Fruit fly (Drosophila melanogaster) whole organism, embryonic: ENCODE data around the gene snky.

Experiments used
- Atf-2 ChIP-seq: fragments of 200-800 bp; sonication (Bioruptor generic); optimal IDR thresholded peaks from 2 replicates; lab custom pipeline; 2016; ENCODE audit warnings: missing biosample characterization, missing genetic modification characterization
- CG11093 ChIP-seq: fragments of 200-800 bp; sonication (Bioruptor generic); IDR thresholded peaks from 3 replicates; pipeline ENCODE4 v1.3.6; 2022; ENCODE audit warnings: missing biosample characterization, missing genetic modification characterization
- CG13624 ChIP-seq: fragments of 200-800 bp; sonication (Bioruptor generic); optimal IDR thresholded peaks from 2 replicates; lab custom pipeline; 2016; ENCODE audit warnings: missing biosample characterization, missing genetic modification characterization
- CG14050 ChIP-seq: fragments of 200-800 bp; sonication (Bioruptor generic); IDR thresholded peaks from 3 replicates; pipeline ENCODE4 v1.3.6; 2022; ENCODE audit warnings: missing biosample characterization, missing genetic modification characterization
- CG14860 ChIP-seq: fragments of 200-800 bp; sonication (Bioruptor generic); IDR thresholded peaks from 3 replicates; pipeline ENCODE4 v1.3.6; 2022; ENCODE audit warnings: missing biosample characterization, missing genetic modification characterization; ENCODE audit not compliant: partially characterized antibody
- CG15269 ChIP-seq: fragments of 200-800 bp; sonication (Bioruptor generic); optimal IDR thresholded peaks from 2 replicates; lab custom pipeline; 2018; ENCODE audit warnings: missing biosample characterization, mild to moderate bottlenecking, missing genetic modification characterization, moderate library complexity
- CG1647 ChIP-seq: fragments of 200-800 bp; sonication (Bioruptor generic); optimal IDR thresholded peaks from 3 replicates; lab custom pipeline; 2016; ENCODE audit warnings: missing biosample characterization, missing genetic modification characterization
- CG17186 ChIP-seq: fragments of 200-800 bp; sonication (Bioruptor generic); optimal IDR thresholded peaks from 3 replicates; lab custom pipeline; 2017; ENCODE audit warnings: missing biosample characterization, missing genetic modification reagents, missing genetic modification characterization
- CG17912 ChIP-seq: fragments of 200-800 bp; sonication (Bioruptor generic); optimal IDR thresholded peaks from 2 replicates; lab custom pipeline; 2018; ENCODE audit warnings: missing biosample characterization, mild to moderate bottlenecking, missing genetic modification characterization
- CG2120 ChIP-seq: fragments of 200-800 bp; sonication (Bioruptor generic); optimal IDR thresholded peaks from 3 replicates; lab custom pipeline; 2016; ENCODE audit warnings: missing biosample characterization, missing genetic modification characterization
- CG2712 ChIP-seq: fragments of 200-800 bp; optimal IDR thresholded peaks from 3 replicates; lab custom pipeline; 2019; ENCODE audit warnings: missing biosample characterization, mild to moderate bottlenecking, missing genetic modification characterization, moderate library complexity
- CG30403 ChIP-seq: fragments of 200-800 bp; sonication (Bioruptor generic); optimal IDR thresholded peaks from 3 replicates; lab custom pipeline; 2016; ENCODE audit warnings: missing biosample characterization, missing genetic modification characterization
- CG3065 ChIP-seq: fragments of 200-800 bp; sonication (Bioruptor generic); optimal IDR thresholded peaks from 2 replicates; lab custom pipeline; 2016; ENCODE audit warnings: missing biosample characterization, missing genetic modification characterization
- CG34422 ChIP-seq: fragments of 200-800 bp; sonication (Bioruptor generic); IDR thresholded peaks from 3 replicates; pipeline ENCODE4 v1.3.6; 2022; ENCODE audit warnings: missing biosample characterization, missing genetic modification characterization
- CG4854 ChIP-seq: fragments of 200-800 bp; sonication (Bioruptor generic); optimal IDR thresholded peaks from 2 replicates; lab custom pipeline; 2016; ENCODE audit warnings: missing biosample characterization, missing genetic modification characterization, inconsistent platforms
- CG5245 ChIP-seq: fragments of 200-800 bp; sonication (Bioruptor generic); optimal IDR thresholded peaks from 3 replicates; lab custom pipeline; 2016; ENCODE audit warnings: missing biosample characterization, missing genetic modification characterization
- CG7745 ChIP-seq: fragments of 200-800 bp; sonication (Bioruptor generic); optimal IDR thresholded peaks from 2 replicates; lab custom pipeline; 2018; ENCODE audit warnings: missing biosample characterization, mild to moderate bottlenecking, missing genetic modification characterization, moderate library complexity
- CG7987 ChIP-seq: fragments of 200-800 bp; sonication (Bioruptor generic); optimal IDR thresholded peaks from 2 replicates; lab custom pipeline; 2018; ENCODE audit warnings: missing biosample characterization, mild to moderate bottlenecking, missing genetic modification characterization, moderate library complexity
- CG9876 ChIP-seq: fragments of 200-800 bp; sonication (Bioruptor generic); optimal IDR thresholded peaks from 2 replicates; lab custom pipeline; 2016; ENCODE audit warnings: missing biosample characterization, missing genetic modification characterization
- Eip74EF ChIP-seq, 2 experiments: fragments of 200-800 bp in 1 of 2; fragments of >200 bp in 1 of 2; sonication (Bioruptor generic) in 1 of 2; optimal IDR thresholded peaks; 2 replicates each; lab custom pipeline; 2017 to 2019; ENCODE audit warnings: missing biosample characterization in 2 of 2, missing genetic modification characterization in 2 of 2, mild to moderate bottlenecking in 1 of 2, moderate library complexity in 1 of 2
- Fer2 ChIP-seq: fragments of 200-800 bp; sonication (Bioruptor generic); optimal IDR thresholded peaks from 2 replicates; lab custom pipeline; 2018; ENCODE audit warnings: missing biosample characterization, mild to moderate bottlenecking, missing genetic modification characterization, moderate library complexity
- MBD-R2 ChIP-seq: fragments of 200-800 bp; sonication (Bioruptor generic); IDR thresholded peaks from 2 replicates; pipeline ENCODE4 v1.3.6; 2022; ENCODE audit warnings: missing biosample characterization, missing genetic modification characterization
- Mad ChIP-seq: fragments of 200-800 bp; sonication (Bioruptor generic); optimal IDR thresholded peaks from 2 replicates; lab custom pipeline; 2016; ENCODE audit warnings: missing biosample characterization, missing genetic modification characterization
- NFAT ChIP-seq: fragments of 200-800 bp; sonication (Bioruptor generic); IDR thresholded peaks from 2 replicates; pipeline ENCODE4 v1.3.6; 2022; ENCODE audit warnings: missing biosample characterization, missing genetic modification characterization
- NfI ChIP-seq: fragments of 200-800 bp; sonication (Bioruptor generic); optimal IDR thresholded peaks from 3 replicates; lab custom pipeline; 2018; ENCODE audit warnings: missing biosample characterization, mild to moderate bottlenecking, missing genetic modification characterization, moderate library complexity
- Ptx1 ChIP-seq: fragments of 200-800 bp; sonication (Bioruptor generic); IDR thresholded peaks from 2 replicates; pipeline ENCODE4 v1.3.6; 2022; ENCODE audit warnings: missing biosample characterization, missing genetic modification characterization
- Side ChIP-seq: fragments of 200-800 bp; sonication (Bioruptor generic); optimal IDR thresholded peaks from 2 replicates; lab custom pipeline; 2016; ENCODE audit warnings: missing biosample characterization, missing genetic modification characterization
- Sry-β ChIP-seq: fragments of 200-800 bp; sonication (Bioruptor generic); optimal IDR thresholded peaks from 2 replicates; lab custom pipeline; 2018; ENCODE audit warnings: missing biosample characterization, mild to moderate bottlenecking, missing genetic modification characterization, moderate library complexity
- Trl ChIP-seq, 3 experiments: fragments of >200 bp in 2 of 3; fragments of 200-800 bp in 1 of 3; sonication (Bioruptor generic) in 1 of 3; optimal IDR thresholded peaks; 2 replicates in 1 of 3; 3 replicates in 2 of 3; lab custom pipeline; 2016 to 2017; ENCODE audit warnings: missing biosample characterization in 1 of 3, missing genetic modification characterization in 1 of 3
- Vsx1 ChIP-seq: fragments of 200-800 bp; sonication (Bioruptor generic); optimal IDR thresholded peaks from 2 replicates; lab custom pipeline; 2017; ENCODE audit warnings: missing biosample characterization, mild to moderate bottlenecking, missing genetic modification characterization, missing genetic modification reagents
- bowl ChIP-seq: fragments of 200-800 bp; sonication (Bioruptor generic); IDR thresholded peaks from 2 replicates; pipeline ENCODE4 v1.3.6; 2022; ENCODE audit warnings: missing biosample characterization, missing genetic modification characterization
- br ChIP-seq: fragments of >200 bp; optimal IDR thresholded peaks from 2 replicates; lab custom pipeline; 2017
- crol ChIP-seq: fragments of 200-800 bp; sonication (Bioruptor generic); IDR thresholded peaks from 2 replicates; pipeline ENCODE4 v1.3.6; 2022; ENCODE audit warnings: missing biosample characterization, missing genetic modification characterization
- cwo ChIP-seq: fragments of 200-800 bp; sonication (Bioruptor generic); optimal IDR thresholded peaks from 3 replicates; lab custom pipeline; 2017; ENCODE audit warnings: missing biosample characterization, missing genetic modification characterization, mild to moderate bottlenecking, moderate library complexity, missing genetic modification reagents
- esg ChIP-seq: fragments of 200-800 bp; sonication (Bioruptor generic); conservative IDR thresholded peaks from 2 replicates; pipeline ENCODE4 v1.3.6; 2022; ENCODE audit warnings: missing biosample characterization, missing genetic modification characterization
- fd102C ChIP-seq: fragments of 200-800 bp; sonication (Bioruptor generic); optimal IDR thresholded peaks from 2 replicates; lab custom pipeline; 2018; ENCODE audit warnings: missing biosample characterization, mild to moderate bottlenecking, missing genetic modification characterization, moderate library complexity
- ftz-f1 ChIP-seq: fragments of 200-800 bp; sonication (Bioruptor generic); optimal IDR thresholded peaks from 2 replicates; lab custom pipeline; 2016; ENCODE audit warnings: missing biosample characterization, missing genetic modification characterization
- gsb ChIP-seq: fragments of 200-800 bp; sonication (Bioruptor generic); IDR thresholded peaks from 2 replicates; pipeline ENCODE4 v1.3.6; 2022; ENCODE audit warnings: missing biosample characterization, missing genetic modification characterization
- gsb-n ChIP-seq: fragments of 200-800 bp; sonication (Bioruptor generic); optimal IDR thresholded peaks from 3 replicates; lab custom pipeline; 2018; ENCODE audit warnings: missing biosample characterization, mild to moderate bottlenecking, missing genetic modification characterization
- ham ChIP-seq: fragments of 200-800 bp; sonication (Bioruptor generic); IDR thresholded peaks from 2 replicates; pipeline ENCODE4 v1.3.6; 2022; ENCODE audit warnings: missing biosample characterization, missing genetic modification characterization
- hth ChIP-seq: fragments of >200 bp; optimal IDR thresholded peaks from 2 replicates; lab custom pipeline; 2017; ENCODE audit warnings: inconsistent platforms
- nau ChIP-seq: fragments of 200-800 bp; sonication (Bioruptor generic); optimal IDR thresholded peaks from 3 replicates; lab custom pipeline; 2017; ENCODE audit warnings: missing biosample characterization, mild to moderate bottlenecking, missing genetic modification characterization, missing genetic modification reagents
- odd ChIP-seq: fragments of 200-800 bp; sonication (Bioruptor generic); optimal IDR thresholded peaks from 2 replicates; lab custom pipeline; 2017; ENCODE audit warnings: missing biosample characterization, mild to moderate bottlenecking, missing genetic modification characterization
- onecut ChIP-seq: fragments of 200-800 bp; sonication (Bioruptor generic); IDR thresholded peaks from 2 replicates; pipeline ENCODE4 v1.3.6; 2022; ENCODE audit warnings: missing biosample characterization, missing genetic modification characterization
- pan ChIP-seq, 4 experiments: fragments of >200 bp in 3 of 4; fragments of 200-800 bp in 1 of 4; sonication (Bioruptor generic) in 1 of 4; optimal IDR thresholded peaks in 3 of 4; IDR thresholded peaks in 1 of 4; 2 replicates each; pipeline versions ENCODE4 v1.3.6 to Lab custom; 2017 to 2022; ENCODE audit warnings: missing biosample characterization in 2 of 4, missing genetic modification characterization in 2 of 4, mixed read lengths in 1 of 4
- prd ChIP-seq, 3 experiments: fragments of >200 bp in 2 of 3; fragments of 200-800 bp in 1 of 3; sonication (Bioruptor generic) in 1 of 3; optimal IDR thresholded peaks in 2 of 3; IDR thresholded peaks in 1 of 3; 2 replicates in 2 of 3; 3 replicates in 1 of 3; pipeline versions ENCODE4 v1.3.6 to Lab custom; 2017 to 2022; ENCODE audit warnings: missing biosample characterization in 1 of 3, missing genetic modification characterization in 1 of 3
- pros ChIP-seq: fragments of 200-800 bp; sonication (Bioruptor generic); optimal IDR thresholded peaks from 3 replicates; lab custom pipeline; 2019; ENCODE audit warnings: missing biosample characterization, mild to moderate bottlenecking, missing genetic modification characterization, moderate library complexity
- sd ChIP-seq: fragments of 200-800 bp; sonication (Bioruptor generic); optimal IDR thresholded peaks from 3 replicates; lab custom pipeline; 2018; ENCODE audit warnings: missing biosample characterization, mild to moderate bottlenecking, missing genetic modification characterization, moderate library complexity
- sna ChIP-seq: fragments of 200-800 bp; sonication (Bioruptor generic); IDR thresholded peaks from 2 replicates; pipeline ENCODE4 v1.3.6; 2022; ENCODE audit warnings: missing biosample characterization, missing genetic modification characterization; ENCODE audit not compliant: partially characterized antibody
- tx ChIP-seq: fragments of 200-800 bp; sonication (Bioruptor generic); optimal IDR thresholded peaks from 2 replicates; lab custom pipeline; 2016; ENCODE audit warnings: missing biosample characterization, missing genetic modification characterization

The snky gene

DNA sequence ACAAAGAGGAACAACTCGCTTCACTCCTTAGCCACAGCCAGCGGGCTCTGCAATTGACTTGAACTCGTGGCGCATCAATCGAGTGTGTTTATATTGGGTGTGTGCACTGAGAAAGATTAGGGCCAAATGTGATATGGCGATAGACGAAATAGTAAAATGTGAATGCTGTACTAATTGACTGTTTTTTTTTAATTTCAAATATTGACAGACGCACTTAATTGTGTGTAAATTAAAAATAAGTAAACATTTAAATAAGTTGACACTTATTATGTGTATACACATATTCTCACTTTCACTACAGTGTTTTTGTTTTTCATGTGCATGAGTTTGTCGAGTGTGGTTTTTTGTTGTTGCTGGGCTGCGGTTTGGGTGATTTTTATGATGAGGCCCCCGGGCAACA, 39.1 kb downstream of the snky start (continued):
- peak; percentile 43; the same call in 1 of the 3 replicates for TF ChIP-seq CG11093 (GFP tag; lab: Robert Waterston, UW)
- TF ChIP-seq onecut: peak; percentile 25
- TF ChIP-seq bowl (GFP tag; lab: Robert Waterston, UW): no peak
- TF ChIP-seq CG15269 (tag; lab: Kevin White, UChicago): peak; percentile 21
- TF ChIP-seq CG5245 (GFP tag; lab: Kevin White, UChicago): peak; percentile 40
- TF ChIP-seq gsb (GFP tag; lab: Robert Waterston, UW): no peak
- peak; percentile 28 for TF ChIP-seq CG17186 (GFP tag; lab: Kevin White, UChicago)
- no peak for TF ChIP-seq NFAT (GFP tag; lab: Robert Waterston, UW)
- no peak for TF ChIP-seq prd (optimal IDR thresholded peaks at IDR 0.05; lab: Kevin White, UChicago)
- TF ChIP-seq prd (GFP tag; IDR thresholded peaks at IDR 0.05; lab: Robert Waterston, UW): peak; percentile 39; the same call in 1 of the 3 replicates
- TF ChIP-seq CG17912 (GFP tag; lab: Kevin White, UChicago): no peak
- no peak for TF ChIP-seq ftz-f1 (GFP tag; lab: Kevin White, UChicago)
- TF ChIP-seq CG1647 (GFP tag; lab: Kevin White, UChicago): no peak
- TF ChIP-seq hth (lab: Kevin White, UChicago): no peak
- peak; percentile 13 for TF ChIP-seq CG4854 (GFP tag; lab: Kevin White, UChicago)
- TF ChIP-seq CG30403: peak; percentile 33
- no peak for TF ChIP-seq CG14860
- peak; percentile 19 for TF ChIP-seq Mad (GFP tag; lab: Kevin White, UChicago)
- peak in 1 of 2 experiments; percentile 29 for TF ChIP-seq Eip74EF (GFP tag; optimal IDR thresholded peaks at IDR 0.05; lab: Kevin White, UChicago)
- TF ChIP-seq Vsx1 (GFP tag; lab: Kevin White, UChicago): no peak
- no peak for TF ChIP-seq sna (GFP tag; lab: Robert Waterston, UW)
- peak; percentile 39 for TF ChIP-seq CG7745 (tag; lab: Kevin White, UChicago)
- TF ChIP-seq Sry-β: no peak
- TF ChIP-seq fd102C (GFP tag; lab: Kevin White, UChicago): no peak
- no peak for TF ChIP-seq ham (GFP tag; lab: Robert Waterston, UW)
- TF ChIP-seq CG14050 (GFP tag; lab: Robert Waterston, UW): peak; percentile 28; the same call in 1 of the 3 replicates
- TF ChIP-seq odd (GFP tag; lab: Kevin White, UChicago): peak; percentile 44
- TF ChIP-seq MBD-R2 (GFP tag; lab: Robert Waterston, UW): no peak
- TF ChIP-seq tx: no peak
- TF ChIP-seq br (lab: Kevin White, UChicago): no peak
- peak; percentile 6 for TF ChIP-seq CG9876 (GFP tag; lab: Kevin White, UChicago)
- TF ChIP-seq NfI (GFP tag; lab: Kevin White, UChicago): peak; percentile 5
- TF ChIP-seq Trl (optimal IDR thresholded peaks at IDR 0.05; lab: Kevin White, UChicago): no peak
- peak; percentile 12 for TF ChIP-seq Trl (GFP tag; optimal IDR thresholded peaks at IDR 0.05; lab: Kevin White, UChicago)
- peak; percentile 30 for TF ChIP-seq CG3065
- peak; percentile 41 for TF ChIP-seq Fer2
- TF ChIP-seq sd (tag; lab: Kevin White, UChicago): no peak
- peak; percentile 30 for TF ChIP-seq cwo (GFP tag; lab: Kevin White, UChicago)
- TF ChIP-seq Ptx1: peak; percentile 29; the same call in 1 of the 2 replicates
- peak; percentile 53 for TF ChIP-seq CG7987 (GFP tag; lab: Kevin White, UChicago)
- TF ChIP-seq esg (GFP tag; lab: Robert Waterston, UW): peak; percentile 48
- no peak for TF ChIP-seq pan (optimal IDR thresholded peaks at IDR 0.05; lab: Kevin White, UChicago)
- peak in 1 of 2 experiments; percentile 19 for TF ChIP-seq pan (GFP tag; optimal IDR thresholded peaks at IDR 0.05 in 1 of 2, IDR thresholded peaks at IDR 0.05 in 1 of 2)
- no peak for TF ChIP-seq CG2120
- no peak for TF ChIP-seq crol (GFP tag; lab: Robert Waterston, UW)
- no peak for TF ChIP-seq pros (GFP tag; lab: Kevin White, UChicago)
- TF ChIP-seq nau (GFP tag; lab: Kevin White, UChicago): no peak
- peak; percentile 3 for TF ChIP-seq Atf-2
- TF ChIP-seq Side (GFP tag; lab: Kevin White, UChicago): no peak
- peak; percentile 38 for TF ChIP-seq CG13624
- peak; percentile 64 for TF ChIP-seq CG2712 (tag; lab: Kevin White, UChicago)
- peak; percentile 65 for TF ChIP-seq gsb-n (tag; lab: Kevin White, UChicago)
- TF ChIP-seq CG34422 (GFP tag; lab: Robert Waterston, UW): no peak
